Fruit fly (Drosophila melanogaster) whole organism, embryonic: Measurements from ENCODE around the gene Ube3a.
A peak's percentile ranks its signal among the peaks of the same experiment; 100 is the strongest.

Experiments
- Antp ChIP-seq: fragments of 200-800 bp; sonication (Bioruptor generic); optimal IDR thresholded peaks from 3 replicates; lab custom pipeline; 2016; ENCODE audit warnings: missing biosample characterization, missing genetic modification characterization
- B-H2 ChIP-seq: fragments of 200-800 bp; sonication (Bioruptor generic); optimal IDR thresholded peaks from 2 replicates; lab custom pipeline; 2018; ENCODE audit warnings: missing biosample characterization, mild to moderate bottlenecking, missing genetic modification characterization
- CG10321 ChIP-seq: fragments of 200-800 bp; sonication (Bioruptor generic); IDR thresholded peaks from 2 replicates; pipeline ENCODE4 v1.3.6; 2022; ENCODE audit warnings: missing biosample characterization, missing genetic modification characterization
- CG11723 ChIP-seq: fragments of 200-800 bp; sonication (Bioruptor generic); optimal IDR thresholded peaks from 2 replicates; lab custom pipeline; 2017; ENCODE audit warnings: missing biosample characterization, mild to moderate bottlenecking, missing genetic modification characterization
- CG13624 ChIP-seq: fragments of 200-800 bp; sonication (Bioruptor generic); optimal IDR thresholded peaks from 2 replicates; lab custom pipeline; 2016; ENCODE audit warnings: missing biosample characterization, missing genetic modification characterization
- CG16863 ChIP-seq: fragments of 200-800 bp; sonication (Bioruptor generic); optimal IDR thresholded peaks from 3 replicates; lab custom pipeline; 2016; ENCODE audit warnings: missing biosample characterization, missing genetic modification characterization
- CG17328 ChIP-seq: fragments of 200-800 bp; sonication (Bioruptor generic); IDR thresholded peaks from 2 replicates; pipeline ENCODE4 v1.3.6; 2022; ENCODE audit warnings: missing biosample characterization, missing genetic modification characterization
- CG18262 ChIP-seq: fragments of 200-800 bp; optimal IDR thresholded peaks from 3 replicates; lab custom pipeline; 2019; ENCODE audit warnings: missing biosample characterization, mild to moderate bottlenecking, missing genetic modification characterization, moderate library complexity
- CG2678 ChIP-seq: fragments of 200-800 bp; sonication (Bioruptor generic); optimal IDR thresholded peaks from 3 replicates; lab custom pipeline; 2019; ENCODE audit warnings: missing biosample characterization, mild to moderate bottlenecking, missing genetic modification characterization, moderate library complexity
- CG30020 ChIP-seq: fragments of 200-800 bp; optimal IDR thresholded peaks from 2 replicates; lab custom pipeline; 2019; ENCODE audit warnings: missing biosample characterization, mild to moderate bottlenecking, missing genetic modification characterization, moderate library complexity
- CG32532 ChIP-seq: fragments of 200-800 bp; sonication (Bioruptor generic); IDR thresholded peaks from 2 replicates; pipeline ENCODE4 v1.3.6; 2022; ENCODE audit warnings: missing biosample characterization, missing genetic modification characterization
- CG3407 ChIP-seq: fragments of 200-800 bp; sonication (Bioruptor generic); optimal IDR thresholded peaks from 2 replicates; lab custom pipeline; 2018; ENCODE audit warnings: missing biosample characterization, mild to moderate bottlenecking, missing genetic modification characterization
- CG3838 ChIP-seq: fragments of 200-800 bp; sonication (Bioruptor generic); optimal IDR thresholded peaks from 3 replicates; lab custom pipeline; 2016; ENCODE audit warnings: missing biosample characterization, missing genetic modification characterization
- CG4282 ChIP-seq: fragments of 200-800 bp; sonication (Bioruptor generic); optimal IDR thresholded peaks from 2 replicates; lab custom pipeline; 2016; ENCODE audit warnings: missing biosample characterization, missing genetic modification characterization
- CG4730 ChIP-seq: fragments of 200-800 bp; sonication (Bioruptor generic); IDR thresholded peaks from 2 replicates; pipeline ENCODE4 v1.3.6; 2022; ENCODE audit warnings: missing biosample characterization, missing genetic modification characterization
- CG4820 ChIP-seq: fragments of 200-800 bp; sonication (Bioruptor generic); optimal IDR thresholded peaks from 3 replicates; lab custom pipeline; 2016; ENCODE audit warnings: missing biosample characterization, missing genetic modification characterization
- CG6689 ChIP-seq: fragments of 200-800 bp; sonication (Bioruptor generic); IDR thresholded peaks from 2 replicates; pipeline ENCODE4 v1.3.6; 2022; ENCODE audit warnings: missing biosample characterization, missing genetic modification characterization
- CTCF ChIP-seq: fragments of 200-800 bp; sonication (Bioruptor generic); optimal IDR thresholded peaks from 2 replicates; lab custom pipeline; 2017; ENCODE audit warnings: missing biosample characterization, mild to moderate bottlenecking, missing genetic modification characterization, moderate library complexity
- D ChIP-seq, 2 experiments: fragments of 200-800 bp in 1 of 2; fragments of >200 bp in 1 of 2; sonication (Bioruptor generic) in 1 of 2; optimal IDR thresholded peaks; 2 replicates in 1 of 2; 3 replicates in 1 of 2; lab custom pipeline; 2017; ENCODE audit warnings: mild to moderate bottlenecking in 1 of 2, missing biosample characterization in 1 of 2, missing genetic modification characterization in 1 of 2, missing genetic modification reagents in 1 of 2
- D19B ChIP-seq: fragments of 200-800 bp; sonication (Bioruptor generic); optimal IDR thresholded peaks from 2 replicates; lab custom pipeline; 2017; ENCODE audit warnings: missing biosample characterization, mild to moderate bottlenecking, missing genetic modification characterization
- Kr ChIP-seq: fragments of 200-800 bp; sonication (Bioruptor generic); optimal IDR thresholded peaks from 2 replicates; lab custom pipeline; 2017; ENCODE audit warnings: missing biosample characterization, mild to moderate bottlenecking, missing genetic modification characterization
- Optix ChIP-seq: fragments of 200-800 bp; sonication (Bioruptor generic); IDR thresholded peaks from 3 replicates; pipeline ENCODE4 v1.3.6; 2022; ENCODE audit warnings: missing biosample characterization, missing genetic modification characterization
- Side ChIP-seq: fragments of 200-800 bp; sonication (Bioruptor generic); optimal IDR thresholded peaks from 2 replicates; lab custom pipeline; 2016; ENCODE audit warnings: missing biosample characterization, missing genetic modification characterization
- Trl ChIP-seq, 3 experiments: fragments of >200 bp in 2 of 3; fragments of 200-800 bp in 1 of 3; sonication (Bioruptor generic) in 1 of 3; optimal IDR thresholded peaks; 2 replicates in 1 of 3; 3 replicates in 2 of 3; lab custom pipeline; 2016 to 2017; ENCODE audit warnings: missing biosample characterization in 1 of 3, missing genetic modification characterization in 1 of 3
- al ChIP-seq: fragments of 200-800 bp; sonication (Bioruptor generic); IDR thresholded peaks from 2 replicates; pipeline ENCODE4 v1.3.6; 2022; ENCODE audit warnings: missing biosample characterization, missing genetic modification characterization
- bab2 ChIP-seq: fragments of 200-800 bp; sonication (Bioruptor generic); optimal IDR thresholded peaks from 2 replicates; lab custom pipeline; 2016; ENCODE audit warnings: missing biosample characterization, missing genetic modification characterization
- chinmo ChIP-seq: fragments of 200-800 bp; sonication (Bioruptor generic); IDR thresholded peaks from 4 replicates; pipeline ENCODE4 v1.3.6; 2022; ENCODE audit warnings: missing biosample characterization, missing genetic modification characterization; ENCODE audit not compliant: partially characterized antibody
- disco-r ChIP-seq: fragments of 200-800 bp; sonication (Bioruptor generic); optimal IDR thresholded peaks from 2 replicates; lab custom pipeline; 2016; ENCODE audit warnings: missing biosample characterization, missing genetic modification characterization
- dm ChIP-seq: fragments of 200-800 bp; sonication (Bioruptor generic); optimal IDR thresholded peaks from 3 replicates; lab custom pipeline; 2016; ENCODE audit warnings: missing biosample characterization, missing genetic modification characterization
- emc ChIP-seq: fragments of 200-800 bp; sonication (Bioruptor generic); optimal IDR thresholded peaks from 2 replicates; lab custom pipeline; 2016; ENCODE audit warnings: missing biosample characterization, missing genetic modification characterization
- fd3F ChIP-seq: fragments of 200-800 bp; sonication (Bioruptor generic); optimal IDR thresholded peaks from 2 replicates; lab custom pipeline; 2018; ENCODE audit warnings: missing biosample characterization, mild to moderate bottlenecking, missing genetic modification characterization, moderate library complexity
- gro ChIP-seq: fragments of 200-800 bp; sonication (Bioruptor generic); optimal IDR thresholded peaks from 2 replicates; lab custom pipeline; 2016; ENCODE audit warnings: missing biosample characterization, missing genetic modification characterization
- h ChIP-seq: fragments of >200 bp; optimal IDR thresholded peaks from 2 replicates; lab custom pipeline; 2017
- hb ChIP-seq: fragments of 200-800 bp; sonication (Bioruptor generic); IDR thresholded peaks from 3 replicates; pipeline ENCODE4 v1.3.6; 2022; ENCODE audit warnings: missing biosample characterization, missing genetic modification characterization; ENCODE audit not compliant: partially characterized antibody
- hbn ChIP-seq: fragments of 200-800 bp; sonication (Bioruptor generic); IDR thresholded peaks from 2 replicates; pipeline ENCODE4 v1.3.6; 2022; ENCODE audit warnings: missing biosample characterization, missing genetic modification characterization; ENCODE audit not compliant: partially characterized antibody
- jigr1 ChIP-seq: fragments of 200-800 bp; sonication (Bioruptor generic); IDR thresholded peaks from 3 replicates; pipeline ENCODE4 v1.3.6; 2022; ENCODE audit warnings: missing biosample characterization, missing genetic modification characterization
- lbe ChIP-seq: fragments of 200-800 bp; sonication (Bioruptor generic); optimal IDR thresholded peaks from 2 replicates; lab custom pipeline; 2016; ENCODE audit warnings: missing biosample characterization, mild to moderate bottlenecking, missing genetic modification characterization
- nau ChIP-seq: fragments of 200-800 bp; sonication (Bioruptor generic); optimal IDR thresholded peaks from 3 replicates; lab custom pipeline; 2017; ENCODE audit warnings: missing biosample characterization, mild to moderate bottlenecking, missing genetic modification characterization, missing genetic modification reagents
- pb ChIP-seq: fragments of 200-800 bp; sonication (Bioruptor generic); optimal IDR thresholded peaks from 3 replicates; lab custom pipeline; 2016; ENCODE audit warnings: missing biosample characterization, missing genetic modification characterization
- phol ChIP-seq: fragments of 200-800 bp; sonication (Bioruptor generic); optimal IDR thresholded peaks from 3 replicates; lab custom pipeline; 2018; ENCODE audit warnings: missing biosample characterization, mild to moderate bottlenecking, missing genetic modification characterization, moderate library complexity
- pita ChIP-seq: fragments of 200-800 bp; sonication (Bioruptor generic); optimal IDR thresholded peaks from 2 replicates; lab custom pipeline; 2017; ENCODE audit warnings: missing biosample characterization, mild to moderate bottlenecking, missing genetic modification characterization
- psq ChIP-seq: fragments of 200-800 bp; sonication (Bioruptor generic); optimal IDR thresholded peaks from 2 replicates; lab custom pipeline; 2017; ENCODE audit warnings: missing biosample characterization, missing genetic modification characterization
- sens ChIP-seq: fragments of 200-800 bp; sonication (Bioruptor generic); peaks from one replicate; lab custom pipeline; 2016; ENCODE audit warnings: missing biosample characterization, missing genetic modification characterization
- slp2 ChIP-seq: fragments of 200-800 bp; sonication (Bioruptor generic); optimal IDR thresholded peaks from 2 replicates; lab custom pipeline; 2016; ENCODE audit warnings: missing biosample characterization, missing genetic modification characterization
- sr ChIP-seq: fragments of 200-800 bp; sonication (Bioruptor generic); IDR thresholded peaks from 3 replicates; pipeline ENCODE4 v1.3.6; 2022; ENCODE audit warnings: missing biosample characterization, missing genetic modification characterization
- trem ChIP-seq: fragments of 200-800 bp; optimal IDR thresholded peaks from 3 replicates; lab custom pipeline; 2019; ENCODE audit warnings: missing biosample characterization, mild to moderate bottlenecking, missing genetic modification characterization, moderate library complexity
- z ChIP-seq: fragments of 200-800 bp; sonication (Bioruptor generic); IDR thresholded peaks from 3 replicates; pipeline ENCODE4 v1.3.6; 2022; ENCODE audit warnings: missing biosample characterization, missing genetic modification characterization
- zfh2 ChIP-seq: fragments of 200-800 bp; sonication (Bioruptor generic); optimal IDR thresholded peaks from 2 replicates; lab custom pipeline; 2016; ENCODE audit warnings: missing biosample characterization, missing genetic modification characterization

The Ube3a gene

dm6 chr3L:11256147-11256971, 46.0 kb upstream of the Ube3a start (continued):
- peak; percentile 80 for TF ChIP-seq CG32532 (GFP tag; lab: Robert Waterston, UW)
- 0 out of 4 replicates have a peak, but pooled peaks have one; percentile 53 for TF ChIP-seq chinmo (GFP tag; lab: Robert Waterston, UW)
- TF ChIP-seq nau (GFP tag; lab: Kevin White, UChicago), result peak; percentile 71
- TF ChIP-seq zfh2, result peak; percentile 6
- peak; percentile 61 for TF ChIP-seq lbe (GFP tag; lab: Kevin White, UChicago)
- no peak for TF ChIP-seq gro (GFP tag; lab: Kevin White, UChicago)
- no peak for TF ChIP-seq hbn (GFP tag; lab: Robert Waterston, UW)
- TF ChIP-seq pb (GFP tag; lab: Kevin White, UChicago), result no peak
- TF ChIP-seq hb, result no peak
- peak; percentile 59 for TF ChIP-seq B-H2 (GFP tag; lab: Kevin White, UChicago)
- TF ChIP-seq Optix (GFP tag; lab: Robert Waterston, UW), result peak; percentile 73; the same call in 2 of the 3 replicates
- TF ChIP-seq CG3407 (GFP tag; lab: Kevin White, UChicago), result peak; percentile 100
- peak; percentile 73 for TF ChIP-seq CG11723 (GFP tag; lab: Kevin White, UChicago)
- no peak for TF ChIP-seq h (lab: Kevin White, UChicago)
- peak; percentile 84 for TF ChIP-seq Kr (GFP tag; lab: Kevin White, UChicago)
- TF ChIP-seq disco-r, result no peak
- TF ChIP-seq Side (GFP tag; lab: Kevin White, UChicago), result no peak
- peak; percentile 38 for TF ChIP-seq Antp (GFP tag; lab: Kevin White, UChicago)
- no peak for TF ChIP-seq Trl (optimal IDR thresholded peaks at IDR 0.05; lab: Kevin White, UChicago)
- TF ChIP-seq Trl (GFP tag; optimal IDR thresholded peaks at IDR 0.05; lab: Kevin White, UChicago), result no peak
- peak; percentile 67; the same call in 1 of the 3 replicates for TF ChIP-seq sr
- no peak for TF ChIP-seq pita
- TF ChIP-seq CG4282 (GFP tag; lab: Kevin White, UChicago), result no peak
- TF ChIP-seq CG6689, result peak; percentile 70
- TF ChIP-seq CG13624 (GFP tag; lab: Kevin White, UChicago), result no peak
- TF ChIP-seq emc (GFP tag; lab: Kevin White, UChicago), result no peak
- TF ChIP-seq CG4730 (GFP tag; lab: Robert Waterston, UW), result peak; percentile 43; the same call in 1 of the 2 replicates
- TF ChIP-seq D (optimal IDR thresholded peaks at IDR 0.05; lab: Kevin White, UChicago), result no peak
- TF ChIP-seq D (GFP tag; optimal IDR thresholded peaks at IDR 0.05; lab: Kevin White, UChicago), result peak; percentile 90
- peak; percentile 27; the same call in 1 of the 2 replicates for TF ChIP-seq al (GFP tag; lab: Robert Waterston, UW)
- TF ChIP-seq psq (GFP tag; lab: Kevin White, UChicago), result peak; percentile 55
- TF ChIP-seq CTCF (GFP tag; lab: Kevin White, UChicago), result peak; percentile 42
- no peak for TF ChIP-seq jigr1
- peak; percentile 94 for TF ChIP-seq CG18262 (tag; lab: Kevin White, UChicago)
- peak; percentile 92 for TF ChIP-seq sens (GFP tag; lab: Kevin White, UChicago)
- peak; percentile 64 for TF ChIP-seq CG10321
- TF ChIP-seq CG16863 (GFP tag; lab: Kevin White, UChicago), result no peak
- no peak for TF ChIP-seq dm (GFP tag; lab: Kevin White, UChicago)
- peak; percentile 89 for TF ChIP-seq CG4820
- peak; percentile 38 for TF ChIP-seq fd3F (GFP tag; lab: Kevin White, UChicago)
- TF ChIP-seq CG2678 (tag; lab: Kevin White, UChicago), result peak; percentile 88
- peak; percentile 54 for TF ChIP-seq CG17328 (GFP tag; lab: Robert Waterston, UW)
- peak; percentile 89 for TF ChIP-seq phol (tag; lab: Kevin White, UChicago)
- TF ChIP-seq D19B (GFP tag; lab: Kevin White, UChicago), result peak; percentile 43
- TF ChIP-seq CG30020 (tag; lab: Kevin White, UChicago), result peak; percentile 64
- TF ChIP-seq slp2 (GFP tag; lab: Kevin White, UChicago), result no peak
- peak; percentile 67 for TF ChIP-seq trem
- TF ChIP-seq bab2 (GFP tag; lab: Kevin White, UChicago), result peak; percentile 26
- TF ChIP-seq CG3838 (GFP tag; lab: Kevin White, UChicago), result peak; percentile 26
- TF ChIP-seq z (GFP tag; lab: Robert Waterston, UW), result 0 out of 3 replicates have a peak, but pooled peaks have one; percentile 26
